Fruit fly (Drosophila melanogaster): ENCODE data around the gene CG31301.

CG31301 gene

dm6 chr3R:15356645-15357431 is 10.8 kb downstream of the CG31301 start, which contains the start of the genes Atg4b and Hibch (continued):
- TF ChIP-seq CG4404 (GFP tag; IDR thresholded peaks at IDR 0.05) (peak; percentile 87), wdn (GFP tag; IDR thresholded peaks at IDR 0.05) (peak; percentile 79), Elba2 (GFP tag; optimal IDR thresholded peaks at IDR 0.05) (peak; percentile 84), CG15073 (GFP tag; optimal IDR thresholded peaks at IDR 0.05) (no peak), z (GFP tag; IDR thresholded peaks at IDR 0.05) (0 out of 3 replicates have a peak, but pooled peaks have one; percentile 22), CG6272 (GFP tag; IDR thresholded peaks at IDR 0.05) (peak; percentile 77), ro (GFP tag; IDR thresholded peaks at IDR 0.05) (peak; percentile 20; the same call in 1 of the 2 replicates), CG6683 (GFP tag; optimal IDR thresholded peaks at IDR 0.05) (peak; percentile 68), CG17385 (GFP tag; optimal IDR thresholded peaks at IDR 0.05) (peak; percentile 64), Rfx (GFP tag; IDR thresholded peaks at IDR 0.05) (peak; percentile 89), Nf-YB (GFP tag; optimal IDR thresholded peaks at IDR 0.05) (peak; percentile 67), jing (GFP tag; optimal IDR thresholded peaks at IDR 0.05) (no peak), CG32532 (GFP tag; IDR thresholded peaks at IDR 0.05) (peak; percentile 86), CG1647 (GFP tag; optimal IDR thresholded peaks at IDR 0.05) (peak; percentile 8), CG10366 (GFP tag; IDR thresholded peaks at IDR 0.05) (peak; percentile 74), vfl (GFP tag; optimal IDR thresholded peaks at IDR 0.05) (peak; percentile 43), Fer3 (tag; optimal IDR thresholded peaks at IDR 0.05) (peak; percentile 87), CG9727 (GFP tag; optimal IDR thresholded peaks at IDR 0.05) (peak; percentile 82), MTF-1 (GFP tag; optimal IDR thresholded peaks at IDR 0.05; ENCODE audit: borderline replicate concordance) (peak; percentile 27), CG31441 (GFP tag; IDR thresholded peaks at IDR 0.05) (peak; percentile 93), cad (GFP tag; optimal IDR thresholded peaks at IDR 0.05) (no peak), mam (GFP tag; optimal IDR thresholded peaks at IDR 0.05) (peak; percentile 46), ken (GFP tag; IDR thresholded peaks at IDR 0.05) (peak; percentile 78; the same call in 2 of the 3 replicates), Xrp1 (GFP tag; IDR thresholded peaks at IDR 0.05) (peak; percentile 86), en (GFP tag; optimal IDR thresholded peaks at IDR 0.05) (no peak), CG14860 (GFP tag; IDR thresholded peaks at IDR 0.05; ENCODE audit: partially characterized antibody) (no peak), H15 (GFP tag; IDR thresholded peaks at IDR 0.05) (peak; percentile 73; the same call in 2 of the 3 replicates), CG13296 (GFP tag; optimal IDR thresholded peaks at IDR 0.05) (peak; percentile 86), CG17186 (GFP tag; optimal IDR thresholded peaks at IDR 0.05) (peak; percentile 37), ATbp (GFP tag; optimal IDR thresholded peaks at IDR 0.05) (peak; percentile 59), CG18764 (GFP tag; optimal IDR thresholded peaks at IDR 0.05) (peak; percentile 73), CG12769 (tag; optimal IDR thresholded peaks at IDR 0.05) (no peak), ftz-f1 (GFP tag; optimal IDR thresholded peaks at IDR 0.05) (no peak), sens-2 (GFP tag; IDR thresholded peaks at IDR 0.05) (0 out of 2 replicates have a peak, but pooled peaks have one; percentile 26), ci (GFP tag; IDR thresholded peaks at IDR 0.05) (peak; percentile 74; the same call in 2 of the 3 replicates), CG7745 (tag; optimal IDR thresholded peaks at IDR 0.05) (no peak), CG3995 (GFP tag; optimal IDR thresholded peaks at IDR 0.05) (peak; percentile 57), trh (GFP tag; optimal IDR thresholded peaks at IDR 0.05) (peak; percentile 45), Side (GFP tag; optimal IDR thresholded peaks at IDR 0.05) (no peak), Sox100B (GFP tag; optimal IDR thresholded peaks at IDR 0.05) (no peak), danr (GFP tag; IDR thresholded peaks at IDR 0.05) (peak; percentile 74), CG11456 (GFP tag; IDR thresholded peaks at IDR 0.05) (peak; percentile 90), CG3163 (GFP tag; optimal IDR thresholded peaks at IDR 0.05) (no peak), sd (tag; optimal IDR thresholded peaks at IDR 0.05) (no peak), CG4360 (GFP tag; IDR thresholded peaks at IDR 0.05) (no peak), hth (optimal IDR thresholded peaks at IDR 0.05) (no peak), Oaz (GFP tag; IDR thresholded peaks at IDR 0.05) (peak; percentile 48; the same call in 1 of the 2 replicates), ap (GFP tag; IDR thresholded peaks at IDR 0.05) (peak; percentile 53; the same call in 1 of the 2 replicates), Fer1 (GFP tag; optimal IDR thresholded peaks at IDR 0.05) (peak; percentile 90), CG6689 (GFP tag; IDR thresholded peaks at IDR 0.05) (peak; percentile 94)
